Fruit fly (Drosophila melanogaster): ENCODE data around the gene abd-A.
A peak's percentile ranks its signal among the peaks of the same experiment; 100 is the strongest.

Gene abd-A

DNA sequence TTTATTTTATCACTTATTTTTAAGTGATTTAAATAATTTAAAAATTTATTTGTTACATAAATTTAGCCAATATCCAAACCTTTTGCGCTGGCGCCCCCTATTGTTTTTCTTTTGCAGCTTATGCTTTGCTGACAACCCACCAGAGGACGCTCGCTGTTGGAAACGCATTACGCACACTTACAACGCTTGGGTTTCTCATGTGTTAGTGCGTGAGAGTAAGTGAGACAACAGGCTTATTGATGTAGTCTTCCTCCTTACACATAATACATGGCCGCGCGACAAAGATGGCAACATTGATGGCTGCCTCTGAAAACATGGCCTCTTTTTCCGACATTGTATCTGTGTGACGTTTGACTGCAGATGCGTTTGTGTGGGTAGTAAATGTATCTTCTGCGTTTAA, 39.4 kb upstream of the abd-A start (continued):
- TF ChIP-seq ham (GFP tag; IDR thresholded peaks at IDR 0.05) (no peak), HLH54F (GFP tag; optimal IDR thresholded peaks at IDR 0.05) (peak; percentile 28), gem (tag; optimal IDR thresholded peaks at IDR 0.05) (peak; percentile 56), CG11560 (tag; IDR thresholded peaks at IDR 0.05) (no peak), lov (optimal IDR thresholded peaks at IDR 0.05) (no peak), lov (GFP tag; IDR thresholded peaks at IDR 0.05) (peak; percentile 74; the same call in 2 of the 3 replicates), CkIIα-i1 (GFP tag; IDR thresholded peaks at IDR 0.05) (no peak), CG4282 (GFP tag; optimal IDR thresholded peaks at IDR 0.05) (peak; percentile 45), toy (GFP tag; IDR thresholded peaks at IDR 0.05) (no peak), ATbp (GFP tag; optimal IDR thresholded peaks at IDR 0.05) (peak; percentile 56), oc (tag; optimal IDR thresholded peaks at IDR 0.05) (peak; percentile 91), CG14441 (GFP tag; IDR thresholded peaks at IDR 0.05) (peak; percentile 70), CG12299 (tag; optimal IDR thresholded peaks at IDR 0.05) (no peak), CG10209 (GFP tag; optimal IDR thresholded peaks at IDR 0.05) (peak; percentile 56), sqz (GFP tag; optimal IDR thresholded peaks at IDR 0.05) (no peak), btn (GFP tag; optimal IDR thresholded peaks at IDR 0.05) (no peak), schlank (tag; optimal IDR thresholded peaks at IDR 0.05) (no peak), Taf1 (GFP tag; IDR thresholded peaks at IDR 0.05) (no peak), CG4707 (GFP tag; optimal IDR thresholded peaks at IDR 0.05) (peak; percentile 44), CG8290 (GFP tag; optimal IDR thresholded peaks at IDR 0.05) (peak; percentile 52), CG8290 (tag; optimal IDR thresholded peaks at IDR 0.05) (peak; percentile 15 to 73), CG4820 (GFP tag; optimal IDR thresholded peaks at IDR 0.05) (peak; percentile 51), otp (GFP tag; IDR thresholded peaks at IDR 0.05) (peak; percentile 60; the same call in 2 of the 3 replicates), CG8944 (GFP tag; optimal IDR thresholded peaks at IDR 0.05) (peak; percentile 44), HLHmδ (GFP tag; optimal IDR thresholded peaks at IDR 0.05) (peak; percentile 73), CG4404 (GFP tag; IDR thresholded peaks at IDR 0.05) (peak; percentile 32; the same call in 1 of the 2 replicates), bbx (GFP tag; IDR thresholded peaks at IDR 0.05; ENCODE audit: partially characterized antibody) (peak; percentile 64), unc-4 (GFP tag; IDR thresholded peaks at IDR 0.05; ENCODE audit: partially characterized antibody) (no peak), Rfx (GFP tag; IDR thresholded peaks at IDR 0.05) (peak; percentile 84), Ada2b (GFP tag; IDR thresholded peaks at IDR 0.05) (peak; percentile 20; the same call in 1 of the 2 replicates), vvl (GFP tag; IDR thresholded peaks at IDR 0.05) (peak; percentile 83), CG11723 (GFP tag; optimal IDR thresholded peaks at IDR 0.05) (no peak), sc (optimal IDR thresholded peaks at IDR 0.05) (no peak), sc (GFP tag; optimal IDR thresholded peaks at IDR 0.05) (peak; percentile 16), CG7357 (GFP tag; IDR thresholded peaks at IDR 0.05) (peak; percentile 5; the same call in 1 of the 3 replicates), HmgD (GFP tag; optimal IDR thresholded peaks at IDR 0.05) (peak; percentile 82), chm (GFP tag; IDR thresholded peaks at IDR 0.05) (peak; percentile 64), ci (GFP tag; IDR thresholded peaks at IDR 0.05) (peak; percentile 87), CG11247 (GFP tag; IDR thresholded peaks at IDR 0.05) (peak; percentile 73), Bteb2 (GFP tag; optimal IDR thresholded peaks at IDR 0.05) (no peak), hb (GFP tag; IDR thresholded peaks at IDR 0.05; ENCODE audit: partially characterized antibody) (peak; percentile 36; the same call in 1 of the 3 replicates), NC2β (GFP tag; optimal IDR thresholded peaks at IDR 0.05) (peak; percentile 59), corto (GFP tag; optimal IDR thresholded peaks at IDR 0.05) (no peak), CG11085 (GFP tag; IDR thresholded peaks at IDR 0.05) (peak; percentile 23; the same call in 1 of the 2 replicates), CG2116 (GFP tag; optimal IDR thresholded peaks at IDR 0.05) (peak; percentile 1), CG12071 (GFP tag; optimal IDR thresholded peaks at IDR 0.05) (peak; percentile 18), CG15601 (tag; optimal IDR thresholded peaks at IDR 0.05) (peak; percentile 26), lilli (GFP tag; optimal IDR thresholded peaks at IDR 0.05) (peak; percentile 60), Meics (GFP tag; optimal IDR thresholded peaks at IDR 0.05) (peak; percentile 57), mld (GFP tag; IDR thresholded peaks at IDR 0.05; ENCODE audit: partially characterized antibody) (0 out of 3 replicates have a peak, but pooled peaks have one; percentile 60), CG31388 (GFP tag; optimal IDR thresholded peaks at IDR 0.05) (peak; percentile 42), pum (GFP tag; optimal IDR thresholded peaks at IDR 0.05) (peak; percentile 46)
